Worm (Caenorhabditis elegans) whole organism, L2 larva: Measurements from ENCODE around the gene algn-12.
A peak's percentile ranks its signal among the peaks of the same experiment; 100 is the strongest.

Experiments
- C34F6.9 ChIP-seq: fragments of 150-350 bp; optimal IDR thresholded peaks from 2 replicates; lab custom pipeline; 2014; ENCODE audit warnings: missing biosample characterization, missing genetic modification characterization
- F13H6.1 ChIP-seq: sonication (generic microtip); optimal IDR thresholded peaks from 2 replicates; lab custom pipeline; 2016; ENCODE audit warnings: missing genetic modification characterization, missing compliant biosample characterization
- R02D3.7 ChIP-seq: fragments of 150-350 bp; optimal IDR thresholded peaks from 2 replicates; lab custom pipeline; 2014; ENCODE audit warnings: missing biosample characterization, missing genetic modification characterization
- Y55F3AM.14 ChIP-seq: fragments of 200-800 bp; sonication (Bioruptor generic); optimal IDR thresholded peaks from 2 replicates; lab custom pipeline; 2018; ENCODE audit warnings: mild to moderate bottlenecking, missing genetic modification characterization, missing compliant biosample characterization
- ZK546.5 ChIP-seq: sonication (generic microtip); optimal IDR thresholded peaks from 2 replicates; lab custom pipeline; 2017; ENCODE audit warnings: missing biosample characterization, missing genetic modification characterization
- alr-1 ChIP-seq: fragments of 150-350 bp; optimal IDR thresholded peaks from 2 replicates; lab custom pipeline; 2014; ENCODE audit warnings: missing biosample characterization, missing genetic modification characterization
- aly-2 ChIP-seq: fragments of 150-350 bp; optimal IDR thresholded peaks from 2 replicates; lab custom pipeline; 2014; ENCODE audit warnings: missing biosample characterization, missing genetic modification characterization
- ama-1 ChIP-seq: fragments of 150-350 bp; optimal IDR thresholded peaks from 2 replicates; lab custom pipeline; 2018; ENCODE audit warnings: inconsistent platforms
- blmp-1 ChIP-seq: sonication (generic microtip); optimal IDR thresholded peaks from 2 replicates; lab custom pipeline; 2017; ENCODE audit warnings: missing genetic modification characterization, mild to moderate bottlenecking, missing compliant biosample characterization, antibody characterized with exemption, moderate library complexity; ENCODE audit not compliant: insufficient read depth
- ceh-16 ChIP-seq: fragments of 150-350 bp; optimal IDR thresholded peaks from 2 replicates; lab custom pipeline; 2014; ENCODE audit warnings: missing biosample characterization, missing genetic modification characterization
- ceh-82 ChIP-seq: fragments of 150-350 bp; optimal IDR thresholded peaks from 2 replicates; lab custom pipeline; 2014; ENCODE audit warnings: missing biosample characterization, missing genetic modification characterization
- crh-2 ChIP-seq: sonication (generic microtip); optimal IDR thresholded peaks from 2 replicates; lab custom pipeline; 2017; ENCODE audit warnings: missing biosample characterization, missing genetic modification characterization
- dmd-4 ChIP-seq: sonication (generic microtip); optimal IDR thresholded peaks from 2 replicates; lab custom pipeline; 2017; ENCODE audit warnings: missing biosample characterization, missing genetic modification characterization
- egl-27 ChIP-seq: sonication (generic microtip); optimal IDR thresholded peaks from 3 replicates; lab custom pipeline; 2017; ENCODE audit warnings: missing biosample characterization, missing genetic modification reagents, missing genetic modification characterization
- elt-1 ChIP-seq: fragments of 150-350 bp; optimal IDR thresholded peaks from 2 replicates; lab custom pipeline; 2014; ENCODE audit warnings: missing biosample characterization, missing genetic modification characterization
- elt-3 ChIP-seq: sonication (generic microtip); optimal IDR thresholded peaks from 2 replicates; lab custom pipeline; 2017; ENCODE audit warnings: missing biosample characterization, missing genetic modification characterization
- fos-1 ChIP-seq: fragments of 150-350 bp; optimal IDR thresholded peaks from 2 replicates; lab custom pipeline; 2014; ENCODE audit warnings: missing biosample characterization, missing genetic modification characterization
- gmeb-1 ChIP-seq: fragments of 150-350 bp; optimal IDR thresholded peaks from 2 replicates; lab custom pipeline; 2014; ENCODE audit warnings: missing biosample characterization, missing genetic modification characterization
- lin-11 ChIP-seq: fragments of 150-350 bp; sonication (generic microtip); optimal IDR thresholded peaks from 2 replicates; lab custom pipeline; 2014; ENCODE audit warnings: missing biosample characterization, missing genetic modification characterization, inconsistent platforms, mixed read lengths
- lin-13 ChIP-seq: fragments of 150-350 bp; optimal IDR thresholded peaks from 2 replicates; lab custom pipeline; 2014; ENCODE audit warnings: missing biosample characterization, missing genetic modification reagents, missing genetic modification characterization
- lin-39 ChIP-seq: fragments of 150-350 bp; optimal IDR thresholded peaks from 2 replicates; lab custom pipeline; 2014; ENCODE audit warnings: missing biosample characterization, missing genetic modification reagents, missing genetic modification characterization
- lsy-2 ChIP-seq, 2 experiments: fragments of 150-350 bp in 1 of 2; sonication (generic microtip) in 1 of 2; optimal IDR thresholded peaks; 2 replicates each; lab custom pipeline; 2014 to 2017; ENCODE audit warnings: missing biosample characterization in 2 of 2, missing genetic modification characterization in 2 of 2
- mab-5 ChIP-seq: fragments of 150-350 bp; optimal IDR thresholded peaks from 2 replicates; lab custom pipeline; 2014; ENCODE audit warnings: missing biosample characterization, missing genetic modification characterization
- mbf-1 ChIP-seq: sonication (generic microtip); optimal IDR thresholded peaks from 2 replicates; lab custom pipeline; 2017; ENCODE audit warnings: missing biosample characterization, missing genetic modification characterization
- mdl-1 ChIP-seq, 2 experiments: fragments of 150-350 bp in 1 of 2; sonication (generic microtip) in 1 of 2; optimal IDR thresholded peaks; 2 replicates each; lab custom pipeline; 2017; ENCODE audit warnings: missing biosample characterization in 2 of 2, missing genetic modification characterization in 2 of 2
- nhr-10 ChIP-seq: sonication (generic microtip); optimal IDR thresholded peaks from 2 replicates; lab custom pipeline; 2017; ENCODE audit warnings: missing biosample characterization, missing genetic modification characterization
- nhr-11 ChIP-seq: fragments of 150-350 bp; optimal IDR thresholded peaks from 2 replicates; lab custom pipeline; 2014; ENCODE audit warnings: missing biosample characterization, missing genetic modification characterization
- nhr-12 ChIP-seq: fragments of 150-350 bp; optimal IDR thresholded peaks from 2 replicates; lab custom pipeline; 2014; ENCODE audit warnings: missing biosample characterization, missing genetic modification characterization
- nhr-129 ChIP-seq: fragments of 150-350 bp; optimal IDR thresholded peaks from 2 replicates; lab custom pipeline; 2014; ENCODE audit warnings: missing biosample characterization, missing genetic modification characterization
- nhr-21 ChIP-seq: fragments of 150-350 bp; optimal IDR thresholded peaks from 2 replicates; lab custom pipeline; 2014; ENCODE audit warnings: missing biosample characterization, missing genetic modification characterization
- nhr-23 ChIP-seq: fragments of 150-350 bp; optimal IDR thresholded peaks from 2 replicates; lab custom pipeline; 2014; ENCODE audit warnings: missing biosample characterization, missing genetic modification reagents, missing genetic modification characterization
- nhr-237 ChIP-seq: fragments of 150-350 bp; optimal IDR thresholded peaks from 2 replicates; lab custom pipeline; 2014; ENCODE audit warnings: missing biosample characterization, missing genetic modification characterization
- nhr-25 ChIP-seq: fragments of 150-350 bp; sonication (generic microtip); optimal IDR thresholded peaks from 3 replicates; lab custom pipeline; 2014; ENCODE audit warnings: missing biosample characterization, missing genetic modification characterization
- nhr-6 ChIP-seq: fragments of 150-350 bp; optimal IDR thresholded peaks from 2 replicates; lab custom pipeline; 2014; ENCODE audit warnings: missing biosample characterization, missing genetic modification characterization
- nhr-77 ChIP-seq: fragments of 150-350 bp; optimal IDR thresholded peaks from 2 replicates; lab custom pipeline; 2014; ENCODE audit warnings: missing biosample characterization, missing genetic modification characterization
- peb-1 ChIP-seq: fragments of 150-350 bp; optimal IDR thresholded peaks from 2 replicates; lab custom pipeline; 2014; ENCODE audit warnings: missing biosample characterization, missing genetic modification characterization
- skn-1 ChIP-seq: sonication (generic microtip); optimal IDR thresholded peaks from 2 replicates; lab custom pipeline; 2017; ENCODE audit warnings: missing biosample characterization, missing genetic modification characterization
- sma-3 ChIP-seq: sonication (generic microtip); optimal IDR thresholded peaks from 2 replicates; lab custom pipeline; 2016; ENCODE audit warnings: missing genetic modification reagents, missing genetic modification characterization, missing compliant biosample characterization
- sma-9 ChIP-seq, 2 experiments: fragments of 150-350 bp in 1 of 2; sonication (generic microtip) in 1 of 2; optimal IDR thresholded peaks; 2 replicates each; lab custom pipeline; 2014 to 2016; ENCODE audit warnings: missing genetic modification characterization in 2 of 2, mild to moderate bottlenecking in 1 of 2, missing biosample characterization in 1 of 2, missing compliant biosample characterization in 1 of 2, missing genetic modification reagents in 1 of 2, moderate library complexity in 1 of 2
- snpc-4 ChIP-seq: fragments of 150-350 bp; optimal IDR thresholded peaks from 2 replicates; lab custom pipeline; 2014; ENCODE audit warnings: missing biosample characterization, missing genetic modification characterization
- unc-39 ChIP-seq: fragments of 150-350 bp; optimal IDR thresholded peaks from 2 replicates; lab custom pipeline; 2014; ENCODE audit warnings: missing biosample characterization, missing genetic modification characterization
- unc-55 ChIP-seq: fragments of 150-350 bp; sonication (generic microtip); optimal IDR thresholded peaks from 3 replicates; lab custom pipeline; 2014; ENCODE audit warnings: missing biosample characterization, missing genetic modification reagents, missing genetic modification characterization
- unc-62 ChIP-seq: fragments of 150-350 bp; optimal IDR thresholded peaks from 2 replicates; lab custom pipeline; 2014; ENCODE audit warnings: missing biosample characterization, missing genetic modification reagents, missing genetic modification characterization
- ztf-1 ChIP-seq: fragments of 200-800 bp; sonication (Bioruptor generic); conservative IDR thresholded peaks from 2 replicates; pipeline ENCODE4 v1.3.6; 2022; ENCODE audit warnings: missing genetic modification characterization, missing compliant biosample characterization
- ztf-11 ChIP-seq: sonication (generic microtip); optimal IDR thresholded peaks from 2 replicates; lab custom pipeline; 2017; ENCODE audit warnings: missing biosample characterization, missing genetic modification characterization
- ztf-4 ChIP-seq: fragments of 150-350 bp; optimal IDR thresholded peaks from 2 replicates; lab custom pipeline; 2014; ENCODE audit warnings: missing biosample characterization, missing genetic modification characterization

The algn-12 gene

DNA sequence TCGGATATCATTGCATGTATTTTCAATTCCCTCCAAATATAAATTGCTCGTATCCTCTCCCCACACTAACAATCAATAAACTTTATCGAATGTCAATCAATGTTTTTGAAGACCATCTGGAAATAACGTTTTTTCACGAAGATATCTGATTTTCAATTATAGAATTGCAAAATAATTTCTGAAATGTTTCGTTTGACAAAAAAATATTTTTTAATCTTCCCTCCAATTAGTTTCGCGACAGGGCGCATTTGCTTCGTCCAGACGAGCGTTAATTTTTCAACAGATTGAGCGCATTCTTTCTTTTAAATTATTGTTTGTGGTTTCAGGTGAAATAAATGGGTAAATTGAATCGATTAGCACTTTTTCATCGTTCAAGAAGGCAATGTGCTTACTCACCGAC is 3.8 kb upstream of the algn-12 start, which contains the start of gene vars-1:
Gene vars-1 (plus strand): TSS at position 291 of the 400 bp plus-strand sequence.
- peak; percentile 43 for TF ChIP-seq sma-3 (GFP tag; lab: Kevin White, UChicago)
- TF ChIP-seq skn-1 = no peak
- no peak for TF ChIP-seq aly-2 (tag; lab: Kevin White, UChicago)
- TF ChIP-seq F13H6.1 (tag; lab: Kevin White, UChicago) = no peak
- no peak for TF ChIP-seq ztf-11
- no peak for TF ChIP-seq peb-1
- TF ChIP-seq fos-1 (tag; lab: Kevin White, UChicago) = no peak
- TF ChIP-seq mdl-1 (tag; optimal IDR thresholded peaks at IDR 0.05; lab: Kevin White, UChicago) = no peak
- no peak for TF ChIP-seq R02D3.7 (tag; lab: Kevin White, UChicago)
- no peak for TF ChIP-seq unc-39 (tag; lab: Kevin White, UChicago)
- peak; percentile 13 for TF ChIP-seq nhr-129 (tag; lab: Kevin White, UChicago)
- TF ChIP-seq nhr-11 (tag; lab: Kevin White, UChicago) = no peak
- TF ChIP-seq nhr-6 (tag; lab: Kevin White, UChicago) = no peak
- peak; percentile 4 for TF ChIP-seq egl-27 (tag; lab: Kevin White, UChicago)
- TF ChIP-seq lin-13 = peak; percentile 35
- no peak for TF ChIP-seq ztf-1 (GFP tag; lab: Robert Waterston, UW)
- TF ChIP-seq mbf-1 = no peak
- no peak for TF ChIP-seq Y55F3AM.14
- TF ChIP-seq elt-1 (tag; lab: Kevin White, UChicago) = no peak
- peak; percentile 48 for TF ChIP-seq nhr-21 (tag; lab: Kevin White, UChicago)
- no peak for TF ChIP-seq ZK546.5 (tag; lab: Kevin White, UChicago)
- TF ChIP-seq crh-2 (tag; lab: Kevin White, UChicago) = peak; percentile 50
- TF ChIP-seq nhr-25 (tag; lab: Kevin White, UChicago) = peak; percentile 29
- no peak for TF ChIP-seq lin-39
- TF ChIP-seq gmeb-1 = peak; percentile 97
- no peak for TF ChIP-seq ceh-16 (tag; lab: Kevin White, UChicago)
- TF ChIP-seq nhr-12 (tag; lab: Kevin White, UChicago) = no peak
- peak; percentile 42 for TF ChIP-seq sma-9 (GFP tag; optimal IDR thresholded peaks at IDR 0.05; lab: Kevin White, UChicago)
- TF ChIP-seq sma-9 (tag; optimal IDR thresholded peaks at IDR 0.05; lab: Kevin White, UChicago) = no peak
- no peak for TF ChIP-seq nhr-10
- TF ChIP-seq C34F6.9 (tag; lab: Kevin White, UChicago) = peak; percentile 66
- no peak for TF ChIP-seq ama-1 (lab: Kevin White, UChicago)
- TF ChIP-seq nhr-23 (tag; lab: Kevin White, UChicago) = no peak
- peak; percentile 64 for TF ChIP-seq unc-55 (GFP tag; lab: Kevin White, UChicago)
- TF ChIP-seq lin-11 (tag; lab: Kevin White, UChicago) = no peak
- TF ChIP-seq mab-5 (tag; lab: Kevin White, UChicago) = no peak
- TF ChIP-seq lsy-2 (tag; optimal IDR thresholded peaks at IDR 0.05; lab: Kevin White, UChicago) = peak in 1 of 2 experiments; percentile 76
- no peak for TF ChIP-seq alr-1

DNA sequence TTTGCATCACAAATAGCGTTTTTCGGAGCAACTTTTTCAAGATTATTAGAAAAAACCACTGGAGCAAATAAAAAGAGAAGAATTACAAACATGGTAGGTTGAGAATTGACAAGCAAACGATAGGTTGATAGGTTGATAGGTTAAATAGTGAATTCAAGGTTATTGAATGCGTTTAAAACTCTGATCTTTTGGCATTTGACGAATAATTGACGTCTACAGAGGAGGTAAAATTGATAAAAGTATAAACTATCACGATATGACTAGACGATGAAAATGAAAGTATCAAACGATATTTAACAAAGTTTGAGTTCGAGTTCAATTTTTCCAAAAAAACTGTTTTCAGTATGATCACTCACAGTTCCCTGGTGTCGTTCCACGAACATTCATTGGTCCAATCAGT is 1.0 kb downstream of the algn-12 start, which contains the start of gene ZC513.14:
Gene ZC513.14 (minus strand): TSS at position 101 of the 400 bp plus-strand sequence.
- TF ChIP-seq crh-2 (tag; lab: Kevin White, UChicago) (no peak), elt-1 (tag; lab: Kevin White, UChicago) (no peak), R02D3.7 (tag; lab: Kevin White, UChicago) (no peak), nhr-21 (tag; lab: Kevin White, UChicago) (no peak), elt-3 (no peak), ZK546.5 (tag; lab: Kevin White, UChicago) (no peak), mdl-1 (tag; optimal IDR thresholded peaks at IDR 0.05; lab: Kevin White, UChicago) (no peak), nhr-77 (tag; lab: Kevin White, UChicago) (no peak), ama-1 (lab: Kevin White, UChicago) (no peak), Y55F3AM.14 (no peak), gmeb-1 (no peak)

- TF ChIP-seq aly-2 (tag; lab: Kevin White, UChicago) = no peak
- TF ChIP-seq ama-1 (lab: Kevin White, UChicago) = no peak
- TF ChIP-seq fos-1 (tag; lab: Kevin White, UChicago) = no peak
- TF ChIP-seq gmeb-1 = no peak
- TF ChIP-seq lsy-2 (tag; optimal IDR thresholded peaks at IDR 0.05; lab: Kevin White, UChicago) = peak in 1 of 2 experiments; percentile 45
- TF ChIP-seq nhr-6 (tag; lab: Kevin White, UChicago) = peak; percentile 21
- no peak for TF ChIP-seq ztf-1 (GFP tag; lab: Robert Waterston, UW)
- TF ChIP-seq dmd-4 (tag; lab: Kevin White, UChicago) = no peak
- no peak for TF ChIP-seq C34F6.9 (tag; lab: Kevin White, UChicago)
- peak; percentile 65 for TF ChIP-seq nhr-25 (tag; lab: Kevin White, UChicago)
- no peak for TF ChIP-seq elt-1 (tag; lab: Kevin White, UChicago)
- no peak for TF ChIP-seq unc-55 (GFP tag; lab: Kevin White, UChicago)
- no peak for TF ChIP-seq elt-3
- no peak for TF ChIP-seq ceh-82 (tag; lab: Kevin White, UChicago)
- TF ChIP-seq blmp-1 (tag; lab: Kevin White, UChicago) = peak; percentile 34
- TF ChIP-seq nhr-237 (tag; lab: Kevin White, UChicago) = no peak
- TF ChIP-seq nhr-23 (tag; lab: Kevin White, UChicago) = no peak
- no peak for TF ChIP-seq nhr-129 (tag; lab: Kevin White, UChicago)
- no peak for TF ChIP-seq mdl-1 (tag; optimal IDR thresholded peaks at IDR 0.05; lab: Kevin White, UChicago)
- no peak for TF ChIP-seq egl-27 (tag; lab: Kevin White, UChicago)
- no peak for TF ChIP-seq unc-62 (GFP tag; lab: Kevin White, UChicago)
- TF ChIP-seq sma-9 (GFP tag; optimal IDR thresholded peaks at IDR 0.05; lab: Kevin White, UChicago) = no peak
- no peak for TF ChIP-seq sma-9 (tag; optimal IDR thresholded peaks at IDR 0.05; lab: Kevin White, UChicago)
- no peak for TF ChIP-seq crh-2 (tag; lab: Kevin White, UChicago)
- no peak for TF ChIP-seq snpc-4 (tag; lab: Kevin White, UChicago)
- peak; percentile 90 for TF ChIP-seq sma-3 (GFP tag; lab: Kevin White, UChicago)
- TF ChIP-seq ztf-4 (tag; lab: Kevin White, UChicago) = peak; percentile 73
- peak; percentile 54 for TF ChIP-seq nhr-10
- no peak for TF ChIP-seq peb-1
- no peak for TF ChIP-seq lin-39
Measured at ce11 chrV:8039085-8039525, 4.2 kb downstream of the algn-12 start.
